Worm (Caenorhabditis elegans) whole organism, L4/young adult: ENCODE data around the gene cblc-1.

Source experiments
- dao-5 ChIP-seq: sonication (generic microtip); optimal IDR thresholded peaks from 2 replicates; lab custom pipeline; 2016; ENCODE audit warnings: missing genotype, missing genetic modification characterization, moderate library complexity, missing compliant biosample characterization
- him-1 ChIP-seq: sonication (generic microtip); optimal IDR thresholded peaks from 2 replicates; lab custom pipeline; 2016; ENCODE audit warnings: missing genotype, missing genetic modification reagents, missing genetic modification characterization, missing compliant biosample characterization

ce11 chrII:4974448-4974951 is 33.5 kb upstream of the cblc-1 start:
- TF ChIP-seq him-1 (no peak), dao-5 (no peak)
